Worm (Caenorhabditis elegans) whole organism, L2 larva: ENCODE data around the gene F46G11.6.

Experiments
- Y55F3AM.14 ChIP-seq: fragments of 200-800 bp; sonication (Bioruptor generic); optimal IDR thresholded peaks from 2 replicates; lab custom pipeline; 2018; ENCODE audit warnings: mild to moderate bottlenecking, missing genetic modification characterization, missing compliant biosample characterization
- fos-1 ChIP-seq: fragments of 150-350 bp; optimal IDR thresholded peaks from 2 replicates; lab custom pipeline; 2014; ENCODE audit warnings: missing biosample characterization, missing genetic modification characterization
- mbf-1 ChIP-seq: sonication (generic microtip); optimal IDR thresholded peaks from 2 replicates; lab custom pipeline; 2017; ENCODE audit warnings: missing biosample characterization, missing genetic modification characterization
- nhr-11 ChIP-seq: fragments of 150-350 bp; optimal IDR thresholded peaks from 2 replicates; lab custom pipeline; 2014; ENCODE audit warnings: missing biosample characterization, missing genetic modification characterization
- skn-1 ChIP-seq: sonication (generic microtip); optimal IDR thresholded peaks from 2 replicates; lab custom pipeline; 2017; ENCODE audit warnings: missing biosample characterization, missing genetic modification characterization

ce11 chrX:5802582-5802981 lies 16.3 kb downstream of the F46G11.6 start:
- TF ChIP-seq mbf-1 (tag; lab: Kevin White, UChicago): no peak
- no peak for TF ChIP-seq skn-1 (tag; lab: Kevin White, UChicago)
- TF ChIP-seq fos-1: no peak
- TF ChIP-seq nhr-11 (tag; lab: Kevin White, UChicago): no peak
- TF ChIP-seq Y55F3AM.14 (GFP tag; lab: Kevin White, UChicago): no peak
